Worm (Caenorhabditis elegans) whole organism, young adult: Measurements from ENCODE around the gene ubxn-5.

ENCODE experiments used
- B0019.2 ChIP-seq: fragments of 200-800 bp; sonication (Bioruptor generic); conservative IDR thresholded peaks from 2 replicates; pipeline ENCODE4 v1.3.6; 2022; ENCODE audit warnings: missing genetic modification reagents, missing genetic modification characterization, missing compliant biosample characterization
- B0261.1 ChIP-seq: sonication (generic microtip); optimal IDR thresholded peaks from 2 replicates; lab custom pipeline; 2016; ENCODE audit warnings: mild to moderate bottlenecking, missing genetic modification characterization, moderate library complexity, missing compliant biosample characterization
- C17E4.6 ChIP-seq: fragments of 200-800 bp; sonication (Bioruptor generic); IDR thresholded peaks from 2 replicates; pipeline ENCODE4 v1.3.6; 2022; ENCODE audit warnings: missing genetic modification reagents, missing genetic modification characterization, missing compliant biosample characterization
- F22D6.2 ChIP-seq: sonication (generic microtip); optimal IDR thresholded peaks from 2 replicates; lab custom pipeline; 2016; ENCODE audit warnings: mild to moderate bottlenecking, missing genetic modification characterization, missing compliant biosample characterization
- F23B12.7 ChIP-seq: sonication (generic microtip); optimal IDR thresholded peaks from 2 replicates; lab custom pipeline; 2017; ENCODE audit warnings: missing genetic modification characterization, mild to moderate bottlenecking, missing compliant biosample characterization, antibody characterized with exemption, moderate library complexity; ENCODE audit not compliant: insufficient read depth
- F33H1.4 ChIP-seq: fragments of 200-800 bp; sonication (Bioruptor generic); IDR thresholded peaks from 2 replicates; pipeline ENCODE4 v1.3.6; 2022; ENCODE audit warnings: missing genetic modification reagents, missing genetic modification characterization, missing compliant biosample characterization
- F37B4.10 ChIP-seq: fragments of 200-800 bp; sonication (Bioruptor generic); IDR thresholded peaks from 2 replicates; pipeline ENCODE4 v1.3.6; 2022; ENCODE audit warnings: missing genetic modification characterization, missing compliant biosample characterization
- F39B2.1 ChIP-seq: fragments of 200-800 bp; sonication (Bioruptor generic); IDR thresholded peaks from 2 replicates; pipeline ENCODE4 v1.3.6; 2022; ENCODE audit warnings: missing genetic modification reagents, missing genetic modification characterization, missing compliant biosample characterization
- F49E8.2 ChIP-seq: sonication (generic microtip); optimal IDR thresholded peaks from 3 replicates; lab custom pipeline; 2017; ENCODE audit warnings: missing genetic modification characterization, mild to moderate bottlenecking, missing compliant biosample characterization, antibody characterized with exemption, moderate library complexity; ENCODE audit not compliant: insufficient read depth
- F57C9.4 ChIP-seq: sonication (generic microtip); optimal IDR thresholded peaks from 2 replicates; lab custom pipeline; 2017; ENCODE audit warnings: mild to moderate bottlenecking, missing genetic modification characterization, missing compliant biosample characterization
- K11D2.4 ChIP-seq: fragments of 200-800 bp; sonication (Bioruptor generic); IDR thresholded peaks from 2 replicates; pipeline ENCODE4 v1.3.6; 2022; ENCODE audit warnings: missing genetic modification reagents, missing genetic modification characterization, missing compliant biosample characterization
- T26A5.8 ChIP-seq: sonication (generic microtip); optimal IDR thresholded peaks from 2 replicates; lab custom pipeline; 2016; ENCODE audit warnings: missing genetic modification characterization, missing compliant biosample characterization
- Y95B8A.8 ChIP-seq: fragments of 200-800 bp; sonication (Bioruptor generic); IDR thresholded peaks from 2 replicates; pipeline ENCODE4 v1.3.6; 2022; ENCODE audit warnings: missing genetic modification reagents, missing genetic modification characterization, missing compliant biosample characterization
- aptf-2 ChIP-seq: fragments of 200-800 bp; sonication (Bioruptor generic); conservative IDR thresholded peaks from 2 replicates; pipeline ENCODE4 v1.3.6; 2022; ENCODE audit warnings: missing genetic modification reagents, missing genetic modification characterization, missing compliant biosample characterization
- atf-7 ChIP-seq: sonication (generic microtip); optimal IDR thresholded peaks from 2 replicates; lab custom pipeline; 2017; ENCODE audit warnings: mild to moderate bottlenecking, missing genetic modification characterization, missing compliant biosample characterization
- attf-6 ChIP-seq: fragments of 200-800 bp; sonication (Bioruptor generic); IDR thresholded peaks from 2 replicates; pipeline ENCODE4 v1.3.6; 2022; ENCODE audit warnings: missing genetic modification reagents, missing genetic modification characterization, missing compliant biosample characterization
- bed-1 ChIP-seq: fragments of 200-800 bp; sonication (Bioruptor generic); IDR thresholded peaks from 2 replicates; pipeline ENCODE4 v1.3.6; 2022; ENCODE audit warnings: missing genetic modification reagents, missing genetic modification characterization, missing compliant biosample characterization
- cebp-1 ChIP-seq, 2 experiments: fragments of 200-800 bp in 1 of 2; sonication (Bioruptor generic) in 1 of 2; sonication (generic microtip) in 1 of 2; IDR thresholded peaks in 1 of 2; optimal IDR thresholded peaks in 1 of 2; 2 replicates each; pipeline versions ENCODE4 v1.3.6 to Lab custom; 2017 to 2022; ENCODE audit warnings: missing compliant biosample characterization in 2 of 2, missing genetic modification characterization in 2 of 2, mild to moderate bottlenecking in 1 of 2, missing genetic modification reagents in 1 of 2, moderate library complexity in 1 of 2
- ceh-91 ChIP-seq: fragments of 200-800 bp; sonication (Bioruptor generic); IDR thresholded peaks from 2 replicates; pipeline ENCODE4 v1.3.6; 2022; ENCODE audit warnings: missing genetic modification reagents, missing genetic modification characterization, missing compliant biosample characterization
- dox-1 ChIP-seq: fragments of 200-800 bp; sonication (Bioruptor generic); IDR thresholded peaks from 2 replicates; pipeline ENCODE4 v1.3.6; 2022; ENCODE audit warnings: missing genetic modification reagents, missing genetic modification characterization, missing compliant biosample characterization
- dpff-1 ChIP-seq: sonication (generic microtip); optimal IDR thresholded peaks from 2 replicates; lab custom pipeline; 2017; ENCODE audit warnings: mild to moderate bottlenecking, missing genetic modification characterization, missing compliant biosample characterization
- dpl-1 ChIP-seq: fragments of 150-350 bp; optimal IDR thresholded peaks from 2 replicates; lab custom pipeline; 2014; ENCODE audit warnings: missing biosample characterization, missing genetic modification reagents, missing genetic modification characterization
- egrh-3 ChIP-seq: fragments of 200-800 bp; sonication (Bioruptor generic); IDR thresholded peaks from 2 replicates; pipeline ENCODE4 v1.3.6; 2022; ENCODE audit warnings: missing genetic modification reagents, missing genetic modification characterization, missing compliant biosample characterization
- ets-4 ChIP-seq: fragments of 200-800 bp; sonication (Bioruptor generic); optimal IDR thresholded peaks from 2 replicates; lab custom pipeline; 2018; ENCODE audit warnings: mild to moderate bottlenecking, missing genetic modification characterization, missing compliant biosample characterization
- him-1 ChIP-seq: sonication (generic microtip); optimal IDR thresholded peaks from 2 replicates; lab custom pipeline; 2016; ENCODE audit warnings: missing genotype, missing genetic modification reagents, missing genetic modification characterization, missing compliant biosample characterization
- hrde-1 ChIP-seq: sonication (generic microtip); optimal IDR thresholded peaks from 2 replicates; lab custom pipeline; 2016; ENCODE audit warnings: missing genetic modification characterization, mild to moderate bottlenecking, missing compliant biosample characterization, moderate library complexity, missing genotype, missing genetic modification reagents, borderline replicate concordance
- hsf-1 ChIP-seq: fragments of 200-800 bp; sonication (Bioruptor generic); IDR thresholded peaks from 2 replicates; pipeline ENCODE4 v1.3.6; 2022; ENCODE audit warnings: missing genetic modification reagents, missing genetic modification characterization, missing compliant biosample characterization
- let-526 ChIP-seq: fragments of 200-800 bp; sonication (Bioruptor generic); IDR thresholded peaks from 2 replicates; pipeline ENCODE4 v1.3.6; 2022; ENCODE audit warnings: missing genetic modification reagents, missing genetic modification characterization, missing compliant biosample characterization
- lin-26 ChIP-seq: fragments of 200-800 bp; sonication (Bioruptor generic); IDR thresholded peaks from 2 replicates; pipeline ENCODE4 v1.3.6; 2022; ENCODE audit warnings: missing genetic modification reagents, missing genetic modification characterization, missing compliant biosample characterization
- lin-35 ChIP-seq, 3 experiments: fragments of 150-350 bp in 2 of 3; sonication (generic microtip) in 1 of 3; optimal IDR thresholded peaks; 2 replicates each; lab custom pipeline; 2014 to 2018; ENCODE audit warnings: missing biosample characterization in 3 of 3, missing genetic modification characterization in 3 of 3, missing genetic modification reagents in 3 of 3
- lsl-1 ChIP-seq: fragments of 200-800 bp; sonication (Bioruptor generic); optimal IDR thresholded peaks from 2 replicates; lab custom pipeline; 2018; ENCODE audit warnings: mild to moderate bottlenecking, missing genetic modification characterization, moderate library complexity, missing compliant biosample characterization
- madf-10 ChIP-seq: sonication (generic microtip); optimal IDR thresholded peaks from 2 replicates; lab custom pipeline; 2016; ENCODE audit warnings: mild to moderate bottlenecking, missing genetic modification characterization, missing compliant biosample characterization
- madf-3 ChIP-seq: fragments of 200-800 bp; sonication (Bioruptor generic); IDR thresholded peaks from 2 replicates; pipeline ENCODE4 v1.3.6; 2022; ENCODE audit warnings: missing genetic modification reagents, missing genetic modification characterization, missing compliant biosample characterization
- madf-6 ChIP-seq: fragments of 200-800 bp; sonication (Bioruptor generic); IDR thresholded peaks from 2 replicates; pipeline ENCODE4 v1.3.6; 2022; ENCODE audit warnings: missing genetic modification reagents, missing genetic modification characterization, missing compliant biosample characterization
- mel-28 ChIP-seq: sonication (generic microtip); optimal IDR thresholded peaks from 2 replicates; lab custom pipeline; 2016; ENCODE audit warnings: borderline replicate concordance, mild to moderate bottlenecking, missing genetic modification characterization, missing compliant biosample characterization
- mxl-1 ChIP-seq: sonication (generic microtip); optimal IDR thresholded peaks from 2 replicates; lab custom pipeline; 2016; ENCODE audit warnings: missing genetic modification characterization, missing compliant biosample characterization
- nfya-2 ChIP-seq: fragments of 200-800 bp; sonication (Bioruptor generic); IDR thresholded peaks from 2 replicates; pipeline ENCODE4 v1.3.6; 2022; ENCODE audit warnings: missing genetic modification reagents, missing genetic modification characterization, missing compliant biosample characterization
- nfyb-1 ChIP-seq: fragments of 200-800 bp; sonication (Bioruptor generic); IDR thresholded peaks from 2 replicates; pipeline ENCODE4 v1.3.6; 2022; ENCODE audit warnings: missing genetic modification reagents, missing genetic modification characterization, missing compliant biosample characterization
- rcor-1 ChIP-seq: fragments of 200-800 bp; sonication (Bioruptor generic); IDR thresholded peaks from 2 replicates; pipeline ENCODE4 v1.3.6; 2022; ENCODE audit warnings: missing genetic modification reagents, missing genetic modification characterization, missing compliant biosample characterization
- rpc-1 ChIP-seq, 2 experiments: fragments of 150-350 bp in 1 of 2; sonication (generic microtip) in 1 of 2; optimal IDR thresholded peaks; 2 replicates each; lab custom pipeline; 2014 to 2018; ENCODE audit warnings: missing biosample characterization in 1 of 2, missing genetic modification characterization in 1 of 2, missing genetic modification reagents in 1 of 2, missing genotype in 1 of 2
- snpc-1.3 ChIP-seq: sonication (generic microtip); optimal IDR thresholded peaks from 2 replicates; lab custom pipeline; 2017; ENCODE audit warnings: missing genetic modification characterization, mild to moderate bottlenecking, missing compliant biosample characterization, antibody characterized with exemption, moderate library complexity, missing genotype, missing genetic modification reagents; ENCODE audit not compliant: insufficient read depth
- snpc-4 ChIP-seq, 5 experiments: fragments of 150-350 bp in 1 of 5; sonication (generic microtip) in 4 of 5; optimal IDR thresholded peaks; 2 replicates each; lab custom pipeline; 2014 to 2018; ENCODE audit warnings: missing genetic modification characterization in 5 of 5, missing biosample characterization in 3 of 5, antibody characterized with exemption in 2 of 5, mild to moderate bottlenecking in 2 of 5, missing compliant biosample characterization in 2 of 5, missing genotype in 2 of 5, moderate library complexity in 2 of 5, missing genetic modification reagents in 1 of 5
- tbx-9 ChIP-seq: sonication (generic microtip); optimal IDR thresholded peaks from 2 replicates; lab custom pipeline; 2016; ENCODE audit warnings: borderline replicate concordance, missing genetic modification characterization, inconsistent platforms, missing compliant biosample characterization
- unc-62 ChIP-seq: fragments of 150-350 bp; optimal IDR thresholded peaks from 2 replicates; lab custom pipeline; 2014; ENCODE audit warnings: missing biosample characterization, missing genetic modification reagents, missing genetic modification characterization
- ztf-22 ChIP-seq: fragments of 200-800 bp; sonication (Bioruptor generic); optimal IDR thresholded peaks from 2 replicates; lab custom pipeline; 2018; ENCODE audit warnings: mild to moderate bottlenecking, missing genetic modification characterization, moderate library complexity, missing compliant biosample characterization

ubxn-5 gene

ce11 chrII:10197091-10197675 is 37.1 kb downstream of the ubxn-5 start, which contains the start of gene R05H5.3 (continued):
- no peak for TF ChIP-seq hrde-1 (tag; lab: Kevin White, UChicago)
- TF ChIP-seq F37B4.10 (GFP tag; lab: Robert Waterston, UW): no peak
- TF ChIP-seq attf-6 (GFP tag; lab: Robert Waterston, UW): peak; percentile 49; the same call in 1 of the 2 replicates
- peak; percentile 79 for TF ChIP-seq F33H1.4 (GFP tag; lab: Robert Waterston, UW)
- TF ChIP-seq snpc-4 (GFP tag; optimal IDR thresholded peaks at IDR 0.05; lab: Kevin White, UChicago): peak; percentile 37
- no peak for TF ChIP-seq snpc-4 (tag; optimal IDR thresholded peaks at IDR 0.05; lab: Kevin White, UChicago)
- peak in 1 of 3 experiments; percentile 75 for TF ChIP-seq lin-35 (GFP tag; optimal IDR thresholded peaks at IDR 0.05; lab: Kevin White, UChicago)
- peak; percentile 74 for TF ChIP-seq F49E8.2
- TF ChIP-seq atf-7: no peak
- no peak; the same call in 1 of the 2 replicates for TF ChIP-seq cebp-1 (GFP tag; IDR thresholded peaks at IDR 0.05; lab: Robert Waterston, UW)
- no peak for TF ChIP-seq cebp-1 (tag; optimal IDR thresholded peaks at IDR 0.05; lab: Kevin White, UChicago)
- peak; percentile 75 for TF ChIP-seq Y95B8A.8 (GFP tag; lab: Robert Waterston, UW)
- TF ChIP-seq madf-3 (GFP tag; lab: Robert Waterston, UW): peak; percentile 82
- TF ChIP-seq dpff-1: no peak
- TF ChIP-seq rcor-1 (GFP tag; lab: Robert Waterston, UW): no peak; the same call in 1 of the 2 replicates
- TF ChIP-seq madf-6 (GFP tag; lab: Robert Waterston, UW): peak; percentile 96
- TF ChIP-seq F57C9.4 (tag; lab: Kevin White, UChicago): no peak
- 0 out of 2 replicates have a peak, but pooled peaks have one; percentile 19 for TF ChIP-seq nfyb-1 (GFP tag; lab: Robert Waterston, UW)
- no peak for TF ChIP-seq lin-26 (GFP tag; lab: Robert Waterston, UW)
- TF ChIP-seq madf-10: peak; percentile 40
- TF ChIP-seq B0019.2 (GFP tag; lab: Robert Waterston, UW): peak; percentile 90
- no peak for TF ChIP-seq bed-1
- TF ChIP-seq ceh-91: peak; percentile 94
- TF ChIP-seq him-1: peak; percentile 74
- 0 out of 2 replicates have a peak, but pooled peaks have one; percentile 56 for TF ChIP-seq aptf-2 (GFP tag; lab: Robert Waterston, UW)
- no peak for TF ChIP-seq ets-4 (GFP tag; lab: Kevin White, UChicago)
- no peak for TF ChIP-seq ztf-22 (GFP tag; lab: Kevin White, UChicago)
- no peak for TF ChIP-seq F39B2.1 (GFP tag; lab: Robert Waterston, UW)
- no peak for TF ChIP-seq F22D6.2
- no peak for TF ChIP-seq T26A5.8
- no peak for TF ChIP-seq K11D2.4 (GFP tag; lab: Robert Waterston, UW)
- peak; percentile 79 for TF ChIP-seq F23B12.7
- peak; percentile 40 for TF ChIP-seq snpc-1.3 (tag; lab: Kevin White, UChicago)
- no peak for TF ChIP-seq dox-1
- TF ChIP-seq C17E4.6 (GFP tag; lab: Robert Waterston, UW): peak; percentile 69; the same call in 1 of the 2 replicates
- TF ChIP-seq tbx-9: no peak
- no peak for TF ChIP-seq let-526 (GFP tag; lab: Robert Waterston, UW)
- TF ChIP-seq mel-28: no peak
- TF ChIP-seq mxl-1 (tag; lab: Kevin White, UChicago): no peak
- peak; percentile 55; the same call in 1 of the 2 replicates for TF ChIP-seq hsf-1 (GFP tag; lab: Robert Waterston, UW)
- no peak for TF ChIP-seq nfya-2 (GFP tag; lab: Robert Waterston, UW)
- peak; percentile 91 for TF ChIP-seq dpl-1 (GFP tag; lab: Kevin White, UChicago)
- no peak for TF ChIP-seq B0261.1
- TF ChIP-seq egrh-3 (GFP tag; lab: Robert Waterston, UW): peak; percentile 64
- peak; percentile 80 for TF ChIP-seq lsl-1
- no peak for TF ChIP-seq unc-62
- no peak for TF ChIP-seq rpc-1 (optimal IDR thresholded peaks at IDR 0.05; lab: Kevin White, UChicago)
- TF ChIP-seq rpc-1 (tag; optimal IDR thresholded peaks at IDR 0.05; lab: Kevin White, UChicago): no peak
